Worm (Caenorhabditis elegans): ENCODE data around the gene ril-2.
A peak's percentile ranks its signal among the peaks of the same experiment; 100 is the strongest.

ril-2 gene

DNA sequence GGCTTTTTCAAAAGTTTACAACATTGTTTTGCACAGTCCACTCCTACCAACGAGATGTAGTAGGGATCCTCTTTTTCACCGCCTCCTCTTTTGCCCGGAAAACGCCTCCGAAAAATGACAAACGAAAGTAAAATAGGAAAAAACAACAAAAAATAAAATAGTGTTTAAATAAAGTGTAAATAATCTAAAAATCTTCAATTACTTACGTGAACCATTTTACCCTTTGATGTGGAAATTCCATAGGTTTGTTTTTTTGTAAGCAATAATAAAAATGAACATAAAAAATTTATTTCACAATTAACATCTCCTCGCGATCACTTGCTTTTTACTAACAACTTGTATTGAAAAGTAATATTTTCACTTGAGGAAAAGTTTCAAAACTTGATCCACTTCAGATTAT, 10.9 kb downstream of the ril-2 start, which contains the start of gene C14C10.1:
TSS of gene C14C10.1 (plus strand) at position 301 of the 400 bp plus-strand sequence.
- no peak for TF ChIP-seq ceh-45 (GFP tag; IDR thresholded peaks at IDR 0.05)
- TF ChIP-seq unc-3 (GFP tag; conservative IDR thresholded peaks at IDR 0.05), result no peak
- TF ChIP-seq unc-3 (tag; optimal IDR thresholded peaks at IDR 0.05), result no peak
- TF ChIP-seq hlh-30 (tag; optimal IDR thresholded peaks at IDR 0.05; ENCODE audit: insufficient read depth), result no peak
- no peak for TF ChIP-seq lin-11 (tag; optimal IDR thresholded peaks at IDR 0.05)
- TF ChIP-seq ttx-3 (tag; optimal IDR thresholded peaks at IDR 0.05), result no peak
- no peak for TF ChIP-seq ets-4 (tag; optimal IDR thresholded peaks at IDR 0.05)
- no peak for TF ChIP-seq ceh-31 (tag; optimal IDR thresholded peaks at IDR 0.05)
- no peak for TF ChIP-seq hlh-8 (tag; optimal IDR thresholded peaks at IDR 0.05)
- no peak for TF ChIP-seq ceh-9 (tag; optimal IDR thresholded peaks at IDR 0.05)
- no peak for TF ChIP-seq unc-42 (tag; optimal IDR thresholded peaks at IDR 0.05)
- no peak for TF ChIP-seq fkh-6 (tag; optimal IDR thresholded peaks at IDR 0.05)
- TF ChIP-seq C08G9.2 (tag; optimal IDR thresholded peaks at IDR 0.05), result no peak
- TF ChIP-seq ama-1 (optimal IDR thresholded peaks at IDR 0.05), result no peak
- TF ChIP-seq sox-2 (GFP tag; IDR thresholded peaks at IDR 0.05), result no peak
- TF ChIP-seq fkh-10 (GFP tag; optimal IDR thresholded peaks at IDR 0.05), result no peak
- no peak for TF ChIP-seq ceh-48 (tag; optimal IDR thresholded peaks at IDR 0.05)

DNA sequence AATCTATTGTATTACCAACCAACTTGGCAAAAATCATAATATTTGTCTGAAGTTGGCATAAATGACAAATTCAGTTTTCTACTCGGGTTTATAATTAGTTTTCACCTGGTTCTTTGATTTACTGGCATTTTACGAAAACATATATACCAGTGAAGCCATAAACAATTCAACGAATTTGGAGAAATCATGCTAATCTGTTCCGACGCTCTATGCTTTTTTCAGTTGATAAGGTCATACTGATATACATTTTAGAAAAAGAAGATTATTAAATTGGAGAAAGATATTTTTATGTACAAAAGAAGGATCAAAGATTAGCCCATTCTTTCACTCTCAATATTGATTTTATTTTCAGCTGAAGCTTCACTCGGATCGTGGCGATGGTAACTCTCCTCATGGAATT, 12.2 kb downstream of the ril-2 start:
- TF ChIP-seq ceh-22 (tag; optimal IDR thresholded peaks at IDR 0.05) (no peak), unc-86 (tag; optimal IDR thresholded peaks at IDR 0.05) (no peak), fkh-6 (tag; optimal IDR thresholded peaks at IDR 0.05) (no peak), pax-1 (tag; optimal IDR thresholded peaks at IDR 0.05) (no peak), ceh-24 (tag; optimal IDR thresholded peaks at IDR 0.05) (no peak), K09A11.1 (tag; optimal IDR thresholded peaks at IDR 0.05; ENCODE audit: insufficient read depth) (no peak), F13H6.1 (tag; optimal IDR thresholded peaks at IDR 0.05) (no peak), C38D4.7 (GFP tag; optimal IDR thresholded peaks at IDR 0.05) (no peak), unc-42 (tag; optimal IDR thresholded peaks at IDR 0.05) (no peak), hlh-8 (tag; optimal IDR thresholded peaks at IDR 0.05) (no peak), lin-11 (tag; optimal IDR thresholded peaks at IDR 0.05) (no peak), pha-4 (tag; optimal IDR thresholded peaks at IDR 0.05) (no peak), pha-2 (tag; optimal IDR thresholded peaks at IDR 0.05) (no peak), zip-5 (tag; optimal IDR thresholded peaks at IDR 0.05) (no peak), syd-9 (tag; optimal IDR thresholded peaks at IDR 0.05) (no peak), fax-1 (tag; optimal IDR thresholded peaks at IDR 0.05) (no peak), C08G9.2 (tag; optimal IDR thresholded peaks at IDR 0.05) (no peak), ceh-2 (tag; optimal IDR thresholded peaks at IDR 0.05) (no peak)

DNA sequence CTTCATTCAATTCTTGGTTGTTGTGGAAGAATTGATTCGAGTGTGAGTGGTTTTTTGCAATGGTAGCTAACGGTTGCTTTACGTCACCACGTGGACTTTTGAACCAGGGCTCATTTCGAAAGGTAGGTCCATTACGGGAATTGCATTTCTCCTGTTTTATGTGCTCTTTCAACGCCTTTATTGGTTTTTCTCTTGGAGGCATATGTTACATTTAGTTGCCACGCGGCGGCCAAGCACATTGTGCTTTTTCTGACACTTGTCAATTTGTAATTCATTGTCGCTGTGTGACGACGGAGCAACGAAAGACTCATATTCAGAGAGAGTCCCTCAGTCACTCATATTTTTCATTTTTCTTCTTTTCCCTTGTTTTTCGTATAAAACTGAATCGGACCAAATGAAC, 14.2 kb downstream of the ril-2 start:
- no peak for TF ChIP-seq odd-2 (tag; optimal IDR thresholded peaks at IDR 0.05)

DNA sequence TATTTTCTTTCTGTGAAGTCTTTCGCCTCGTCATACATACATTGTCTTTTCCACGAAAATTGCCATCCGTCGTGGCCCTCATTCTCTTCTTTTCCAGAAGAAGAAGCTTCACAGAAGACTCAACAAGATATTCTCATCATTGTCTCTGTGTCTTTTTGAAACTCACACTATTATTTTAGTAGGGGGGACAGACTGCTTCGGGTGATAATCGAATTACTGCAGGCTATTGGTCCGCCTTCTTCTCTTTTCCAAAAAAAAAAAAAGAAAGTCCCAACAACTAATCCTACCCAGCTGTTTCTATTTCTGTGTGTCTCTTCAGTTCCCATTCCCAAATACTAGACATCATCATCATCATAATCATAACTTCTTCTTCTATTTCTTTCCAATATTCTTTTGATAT, 15.5 kb downstream of the ril-2 start:
- no peak for TF ChIP-seq fax-1 (tag; optimal IDR thresholded peaks at IDR 0.05)
- no peak for TF ChIP-seq fkh-10 (GFP tag; optimal IDR thresholded peaks at IDR 0.05)
- peak; percentile 89 for TF ChIP-seq unc-42 (tag; optimal IDR thresholded peaks at IDR 0.05)
- no peak for TF ChIP-seq mec-3 (tag; optimal IDR thresholded peaks at IDR 0.05; ENCODE audit: borderline replicate concordance)

DNA sequence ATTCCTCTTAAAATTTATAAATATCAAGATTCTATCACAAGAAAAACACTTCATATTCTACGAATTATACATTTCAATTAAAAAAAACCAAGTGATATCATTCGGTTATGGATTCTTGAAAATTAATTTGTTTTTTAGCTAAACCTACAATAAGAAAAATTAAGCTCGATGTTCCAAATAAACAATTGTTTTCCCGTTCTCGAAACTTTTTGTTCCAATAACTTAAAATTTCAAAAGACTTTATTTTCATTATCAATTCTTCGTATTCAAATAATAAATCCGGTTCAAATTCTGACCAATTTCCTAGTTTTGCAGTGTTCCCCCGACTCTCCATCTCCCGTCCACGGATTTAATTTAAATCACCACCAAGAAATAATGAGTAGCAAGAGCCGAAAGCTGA, 19.7 kb downstream of the ril-2 start, which contains the start of gene E02A10.3:
TSS of gene E02A10.3 (plus strand) at position 301 of the 400 bp plus-strand sequence.
- TF ChIP-seq ceh-6 (GFP tag; optimal IDR thresholded peaks at IDR 0.05) (no peak), nfya-1 (tag; optimal IDR thresholded peaks at IDR 0.05) (no peak), odd-2 (tag; optimal IDR thresholded peaks at IDR 0.05) (no peak), ceh-14 (tag; optimal IDR thresholded peaks at IDR 0.05) (no peak), fkh-6 (tag; optimal IDR thresholded peaks at IDR 0.05) (no peak), C08G9.2 (tag; optimal IDR thresholded peaks at IDR 0.05) (no peak), mec-3 (tag; optimal IDR thresholded peaks at IDR 0.05; ENCODE audit: borderline replicate concordance) (no peak)
